Worm (Caenorhabditis elegans): ENCODE data around the gene F55C5.17.

Gene F55C5.17

DNA sequence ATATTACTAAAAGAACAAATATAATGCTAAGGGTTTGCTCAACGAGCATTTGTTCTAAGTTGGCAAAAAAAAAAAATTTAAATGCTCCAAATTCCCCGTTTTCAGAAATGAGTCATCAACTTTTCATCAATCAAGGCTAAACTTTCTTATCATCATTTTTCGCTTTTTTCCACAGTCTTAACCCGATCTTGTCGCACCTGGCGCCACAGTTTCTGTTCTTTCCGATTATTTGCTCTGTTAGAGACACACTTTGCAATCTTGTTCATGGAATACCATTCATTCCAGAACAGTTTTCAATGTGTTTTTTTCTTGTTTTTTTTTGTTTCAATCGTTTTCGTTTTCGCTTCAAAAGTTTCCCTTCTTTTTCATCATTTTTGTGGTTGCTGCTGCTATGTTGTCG, 4.2 kb upstream of the F55C5.17 start:
- peak; percentile 80 for TF ChIP-seq nhr-80 (tag; optimal IDR thresholded peaks at IDR 0.05)
- no peak for TF ChIP-seq B0019.2 (GFP tag; conservative IDR thresholded peaks at IDR 0.05)
- no peak for TF ChIP-seq nfya-1 (tag; optimal IDR thresholded peaks at IDR 0.05; ENCODE audit: borderline replicate concordance, insufficient read depth)

DNA sequence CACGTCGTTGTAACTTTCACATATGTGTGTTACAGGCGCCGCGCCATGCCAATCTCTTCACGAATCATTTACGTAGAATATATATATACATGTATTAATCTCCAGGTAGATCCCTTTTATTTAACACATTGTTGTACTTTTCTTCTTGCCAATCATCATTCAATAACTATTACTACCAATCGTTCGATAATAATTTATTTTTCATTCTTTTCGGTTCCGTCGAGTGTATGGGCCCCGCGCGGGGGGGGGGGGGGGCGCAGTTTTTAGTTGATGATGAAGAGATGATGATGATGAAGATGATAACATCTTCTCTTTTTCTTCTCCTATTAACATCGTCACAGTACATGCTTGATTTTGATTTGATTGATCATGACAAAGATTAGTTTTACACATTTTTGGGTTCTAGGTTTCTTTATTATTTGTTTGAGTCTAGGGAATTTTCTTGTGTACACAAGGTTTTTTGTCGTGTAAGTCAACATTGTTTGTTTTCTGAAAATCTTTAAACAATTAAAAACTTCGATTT, 3.0 kb upstream of the F55C5.17 start:
- TF ChIP-seq egl-18 (GFP tag; IDR thresholded peaks at IDR 0.05) = no peak
- TF ChIP-seq madf-10 (tag; optimal IDR thresholded peaks at IDR 0.05) = no peak
- TF ChIP-seq attf-3 (GFP tag; conservative IDR thresholded peaks at IDR 0.05) = no peak
- TF ChIP-seq T07F8.4 (tag; optimal IDR thresholded peaks at IDR 0.05) = no peak

DNA sequence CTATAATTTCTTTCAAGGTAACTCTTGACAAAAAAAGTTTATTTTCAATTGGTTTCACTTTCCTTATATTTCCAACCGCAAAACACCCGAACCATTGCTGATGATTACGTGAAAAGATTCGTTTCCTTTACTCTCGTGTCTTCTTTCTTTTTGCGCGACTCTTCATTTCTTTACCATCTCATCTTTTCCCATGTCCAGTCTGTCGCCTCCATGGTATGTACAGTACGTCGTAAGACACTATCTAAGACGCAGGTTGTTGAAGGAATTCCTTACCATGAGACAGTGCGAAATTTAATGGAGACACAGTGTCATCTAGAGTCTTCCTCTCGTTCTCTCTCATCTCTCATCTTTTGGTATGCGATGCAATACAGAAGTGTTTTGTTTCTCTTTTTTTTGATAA, 2.2 kb upstream of the F55C5.17 start:
- no peak for TF ChIP-seq F49E8.2 (tag; optimal IDR thresholded peaks at IDR 0.05; ENCODE audit: insufficient read depth)
- peak; percentile 35; the same call in 1 of the 2 replicates for TF ChIP-seq dox-1 (GFP tag; IDR thresholded peaks at IDR 0.05)
- TF ChIP-seq lin-54 (GFP tag; optimal IDR thresholded peaks at IDR 0.05) = peak; percentile 12
- TF ChIP-seq Y56A3A.18 (GFP tag; IDR thresholded peaks at IDR 0.05) = 0 out of 2 replicates have a peak, but pooled peaks have one; percentile 64
- peak; percentile 34 for TF ChIP-seq ceh-27 (GFP tag; optimal IDR thresholded peaks at IDR 0.05)
- peak; percentile 43 for TF ChIP-seq ZK185.1 (tag; optimal IDR thresholded peaks at IDR 0.05; ENCODE audit: poor library complexity, severe bottlenecking)
- TF ChIP-seq repo-1 (tag; optimal IDR thresholded peaks at IDR 0.05) = peak; percentile 15
- no peak for TF ChIP-seq attf-3 (GFP tag; conservative IDR thresholded peaks at IDR 0.05)
- no peak for TF ChIP-seq cebp-1 (GFP tag; IDR thresholded peaks at IDR 0.05)
- TF ChIP-seq cebp-1 (tag; optimal IDR thresholded peaks at IDR 0.05) = peak; percentile 56
- TF ChIP-seq egrh-3 (GFP tag; IDR thresholded peaks at IDR 0.05) = no peak
- peak; percentile 59 for TF ChIP-seq nhr-80 (tag; optimal IDR thresholded peaks at IDR 0.05)
- TF ChIP-seq B0019.2 (GFP tag; conservative IDR thresholded peaks at IDR 0.05) = no peak
- TF ChIP-seq atf-7 (tag; optimal IDR thresholded peaks at IDR 0.05) = no peak
- TF ChIP-seq dpl-1 (GFP tag; optimal IDR thresholded peaks at IDR 0.05) = no peak
- peak; percentile 20 for TF ChIP-seq tbp1 (GFP tag; optimal IDR thresholded peaks at IDR 0.05)
- TF ChIP-seq hmg-1.2 (GFP tag; IDR thresholded peaks at IDR 0.05) = peak; percentile 66; the same call in 1 of the 2 replicates
- peak in 1 of 2 experiments; percentile 14 for TF ChIP-seq let-607 (tag; optimal IDR thresholded peaks at IDR 0.05)
- peak; percentile 46 for TF ChIP-seq unc-62 (GFP tag; optimal IDR thresholded peaks at IDR 0.05)
- TF ChIP-seq ztf-18 (tag; optimal IDR thresholded peaks at IDR 0.05) = peak; percentile 9
- TF ChIP-seq somi-1 (GFP tag; optimal IDR thresholded peaks at IDR 0.05) = peak; percentile 50
- no peak for TF ChIP-seq lin-35 (GFP tag; optimal IDR thresholded peaks at IDR 0.05)
- no peak for TF ChIP-seq snpc-4 (GFP tag; optimal IDR thresholded peaks at IDR 0.05)
- TF ChIP-seq snpc-4 (tag; optimal IDR thresholded peaks at IDR 0.05) = peak in 1 of 4 experiments; percentile 29
- peak; percentile 48 for TF ChIP-seq attf-5 (GFP tag; optimal IDR thresholded peaks at IDR 0.05)
- peak; percentile 49 for TF ChIP-seq lin-40 (tag; optimal IDR thresholded peaks at IDR 0.05)

ce11 chrV:12300780-12301460, 1.4 kb upstream of the F55C5.17 start:
- TF ChIP-seq zim-3 (tag; optimal IDR thresholded peaks at IDR 0.05) (no peak), ama-1 (optimal IDR thresholded peaks at IDR 0.05) (no peak), ama-1 (GFP tag; optimal IDR thresholded peaks at IDR 0.05) (no peak), pbrm-1 (GFP tag; IDR thresholded peaks at IDR 0.05) (0 out of 2 replicates have a peak, but pooled peaks have one; percentile 20), somi-1 (GFP tag; optimal IDR thresholded peaks at IDR 0.05) (peak; percentile 12)

Data from whole organism, young adult.